Worm (Caenorhabditis elegans) whole organism, L1 larva: ENCODE measurements around the gene ttc-4.
A peak's percentile ranks its signal among the peaks of the same experiment; 100 is the strongest.

Experiments used
- C04F5.9 ChIP-seq: sonication (generic microtip); optimal IDR thresholded peaks from 2 replicates; lab custom pipeline; 2016; ENCODE audit warnings: missing genetic modification characterization, missing compliant biosample characterization
- C16A3.4 ChIP-seq: fragments of 150-350 bp; optimal IDR thresholded peaks from 2 replicates; lab custom pipeline; 2014; ENCODE audit warnings: missing biosample characterization, missing genetic modification characterization
- F16B12.6 ChIP-seq: fragments of 150-350 bp; optimal IDR thresholded peaks from 2 replicates; lab custom pipeline; 2014; ENCODE audit warnings: missing biosample characterization, missing genetic modification characterization
- alr-1 ChIP-seq: fragments of 200-800 bp; sonication (Bioruptor generic); optimal IDR thresholded peaks from 2 replicates; lab custom pipeline; 2018; ENCODE audit warnings: borderline replicate concordance, mild to moderate bottlenecking, missing genetic modification characterization, missing compliant biosample characterization
- ama-1 ChIP-seq: fragments of 150-350 bp; optimal IDR thresholded peaks from 2 replicates; lab custom pipeline; 2014
- ceh-8 ChIP-seq: fragments of 200-800 bp; sonication (Bioruptor generic); optimal IDR thresholded peaks from 2 replicates; lab custom pipeline; 2018; ENCODE audit warnings: mild to moderate bottlenecking, missing genetic modification characterization, moderate library complexity, missing compliant biosample characterization
- ceh-82 ChIP-seq, 3 experiments: fragments of 150-350 bp in 1 of 3; sonication (generic microtip) in 2 of 3; optimal IDR thresholded peaks; 2 replicates each; lab custom pipeline; 2014 to 2017; ENCODE audit warnings: missing biosample characterization in 3 of 3, missing genetic modification characterization in 3 of 3
- ceh-88 ChIP-seq: fragments of 200-800 bp; sonication (Bioruptor generic); IDR thresholded peaks from 2 replicates; pipeline ENCODE4 v1.3.6; 2022; ENCODE audit warnings: missing genetic modification characterization, missing compliant biosample characterization
- dpl-1 ChIP-seq, 3 experiments: fragments of 150-350 bp in 2 of 3; sonication (generic microtip) in 1 of 3; optimal IDR thresholded peaks; 2 replicates each; lab custom pipeline; 2014 to 2017; ENCODE audit warnings: missing biosample characterization in 3 of 3, missing genetic modification characterization in 3 of 3, missing genetic modification reagents in 3 of 3
- dsc-1 ChIP-seq: sonication (generic microtip); optimal IDR thresholded peaks from 2 replicates; lab custom pipeline; 2016; ENCODE audit warnings: mild to moderate bottlenecking, missing genetic modification characterization, missing compliant biosample characterization
- efl-3 ChIP-seq: fragments of 200-800 bp; sonication (Bioruptor generic); optimal IDR thresholded peaks from 2 replicates; lab custom pipeline; 2018; ENCODE audit warnings: mild to moderate bottlenecking, missing genetic modification characterization, missing compliant biosample characterization
- elt-2 ChIP-seq: sonication (generic microtip); optimal IDR thresholded peaks from 2 replicates; lab custom pipeline; 2016; ENCODE audit warnings: missing genetic modification characterization, mild to moderate bottlenecking, inconsistent platforms, missing compliant biosample characterization, missing genetic modification reagents
- elt-3 ChIP-seq, 6 experiments: fragments of 150-350 bp in 1 of 6; sonication (generic microtip); optimal IDR thresholded peaks; 2 replicates each; lab custom pipeline; 2017 to 2018; ENCODE audit warnings: missing biosample characterization in 6 of 6, missing genetic modification characterization in 6 of 6, inconsistent platforms in 1 of 6
- fkh-10 ChIP-seq: sonication (generic microtip); optimal IDR thresholded peaks from 2 replicates; lab custom pipeline; 2017; ENCODE audit warnings: missing biosample characterization, missing genetic modification reagents, missing genetic modification characterization
- fkh-4 ChIP-seq: sonication (generic microtip); optimal IDR thresholded peaks from 2 replicates; lab custom pipeline; 2016; ENCODE audit warnings: missing compliant biosample characterization, missing genetic modification characterization, borderline replicate concordance
- grh-1 ChIP-seq: fragments of 200-800 bp; sonication (Bioruptor generic); IDR thresholded peaks from 2 replicates; pipeline ENCODE4 v1.3.6; 2022; ENCODE audit warnings: missing genetic modification reagents, missing genetic modification characterization, missing compliant biosample characterization
- hpl-2 ChIP-seq: fragments of 150-350 bp; optimal IDR thresholded peaks from 2 replicates; lab custom pipeline; 2014; ENCODE audit warnings: missing biosample characterization, missing genetic modification reagents, missing genetic modification characterization
- isw-1 ChIP-seq: fragments of 200-800 bp; sonication (Bioruptor generic); IDR thresholded peaks from 2 replicates; pipeline ENCODE4 v1.3.6; 2022; ENCODE audit warnings: missing genetic modification characterization, missing compliant biosample characterization
- jun-1 ChIP-seq: fragments of 150-350 bp; optimal IDR thresholded peaks from 2 replicates; lab custom pipeline; 2014; ENCODE audit warnings: missing biosample characterization, missing genetic modification reagents, missing genetic modification characterization
- lin-14 ChIP-seq: fragments of 200-800 bp; sonication (Bioruptor generic); optimal IDR thresholded peaks from 2 replicates; lab custom pipeline; 2018; ENCODE audit warnings: mild to moderate bottlenecking, missing genetic modification characterization, moderate library complexity, missing compliant biosample characterization
- lin-15B ChIP-seq: fragments of 150-350 bp; sonication (generic microtip); optimal IDR thresholded peaks from 3 replicates; lab custom pipeline; 2014; ENCODE audit warnings: missing biosample characterization, missing genetic modification characterization
- lin-35 ChIP-seq, 2 experiments: fragments of 150-350 bp; optimal IDR thresholded peaks; 2 replicates each; lab custom pipeline; 2014; ENCODE audit warnings: missing biosample characterization in 2 of 2, missing genetic modification characterization in 2 of 2, missing genetic modification reagents in 2 of 2
- mab-9 ChIP-seq: fragments of 200-800 bp; sonication (Bioruptor generic); IDR thresholded peaks from 2 replicates; pipeline ENCODE4 v1.3.6; 2022; ENCODE audit warnings: missing genetic modification reagents, missing genetic modification characterization, missing compliant biosample characterization
- nhr-19 ChIP-seq: fragments of 200-800 bp; sonication (Bioruptor generic); conservative IDR thresholded peaks from 2 replicates; pipeline ENCODE4 v1.3.6; 2022; ENCODE audit warnings: missing genetic modification characterization, missing compliant biosample characterization
- nhr-20 ChIP-seq: sonication (generic microtip); optimal IDR thresholded peaks from 2 replicates; lab custom pipeline; 2016; ENCODE audit warnings: mild to moderate bottlenecking, missing genetic modification characterization, missing compliant biosample characterization
- nhr-47 ChIP-seq: sonication (generic microtip); optimal IDR thresholded peaks from 2 replicates; lab custom pipeline; 2016; ENCODE audit warnings: mild to moderate bottlenecking, missing genetic modification characterization, moderate library complexity, missing compliant biosample characterization
- nhr-77 ChIP-seq: fragments of 150-350 bp; optimal IDR thresholded peaks from 2 replicates; lab custom pipeline; 2014; ENCODE audit warnings: missing biosample characterization, missing genetic modification characterization
- nhr-84 ChIP-seq: sonication (generic microtip); optimal IDR thresholded peaks from 2 replicates; lab custom pipeline; 2017; ENCODE audit warnings: missing biosample characterization, missing genetic modification characterization
- pag-3 ChIP-seq: sonication (generic microtip); optimal IDR thresholded peaks from 2 replicates; lab custom pipeline; 2017; ENCODE audit warnings: missing genetic modification characterization, mild to moderate bottlenecking, missing compliant biosample characterization, antibody characterized with exemption, borderline replicate concordance; ENCODE audit not compliant: insufficient read depth
- pqm-1 ChIP-seq: sonication (generic microtip); optimal IDR thresholded peaks from 3 replicates; lab custom pipeline; 2017; ENCODE audit warnings: missing biosample characterization, missing genetic modification characterization
- skn-1 ChIP-seq: fragments of 150-350 bp; optimal IDR thresholded peaks from 2 replicates; lab custom pipeline; 2014; ENCODE audit warnings: missing biosample characterization, missing genetic modification characterization
- snu-23 ChIP-seq: sonication (generic microtip); optimal IDR thresholded peaks from 2 replicates; lab custom pipeline; 2016; ENCODE audit warnings: missing genetic modification characterization, missing compliant biosample characterization
- sox-4 ChIP-seq: sonication (generic microtip); optimal IDR thresholded peaks from 2 replicates; lab custom pipeline; 2016; ENCODE audit warnings: missing genetic modification characterization, missing compliant biosample characterization
- swsn-7 ChIP-seq: sonication (generic microtip); optimal IDR thresholded peaks from 2 replicates; lab custom pipeline; 2016; ENCODE audit warnings: missing genetic modification characterization, missing compliant biosample characterization
- tbx-2 ChIP-seq: sonication (generic microtip); optimal IDR thresholded peaks from 2 replicates; lab custom pipeline; 2016; ENCODE audit warnings: missing genetic modification characterization, missing compliant biosample characterization
- tlp-1 ChIP-seq: fragments of 150-350 bp; optimal IDR thresholded peaks from 2 replicates; lab custom pipeline; 2014; ENCODE audit warnings: missing biosample characterization, missing genetic modification characterization
- unc-98 ChIP-seq: fragments of 200-800 bp; sonication (Bioruptor generic); IDR thresholded peaks from 2 replicates; pipeline ENCODE4 v1.3.6; 2022; ENCODE audit warnings: missing genetic modification characterization, missing compliant biosample characterization
- vab-15 ChIP-seq: sonication (generic microtip); optimal IDR thresholded peaks from 2 replicates; lab custom pipeline; 2017; ENCODE audit warnings: missing genotype, mild to moderate bottlenecking, missing genetic modification characterization, missing compliant biosample characterization
- zag-1 ChIP-seq: fragments of 150-350 bp; optimal IDR thresholded peaks from 2 replicates; lab custom pipeline; 2014; ENCODE audit warnings: missing biosample characterization, missing genetic modification characterization
- zip-4 ChIP-seq: fragments of 200-800 bp; sonication (Bioruptor generic); optimal IDR thresholded peaks from 2 replicates; lab custom pipeline; 2018; ENCODE audit warnings: mild to moderate bottlenecking, missing genetic modification characterization, moderate library complexity, missing compliant biosample characterization
- ztf-11 ChIP-seq, 2 experiments: sonication (generic microtip); optimal IDR thresholded peaks; 2 replicates each; lab custom pipeline; 2016 to 2017; ENCODE audit warnings: missing genetic modification characterization in 2 of 2, missing biosample characterization in 1 of 2, missing compliant biosample characterization in 1 of 2
- ztf-4 ChIP-seq: fragments of 150-350 bp; optimal IDR thresholded peaks from 2 replicates; lab custom pipeline; 2014; ENCODE audit warnings: missing biosample characterization, missing genetic modification characterization

ttc-4 gene

ce11 chrII:5585788-5586187 is 8.7 kb upstream of the ttc-4 start, which contains the start of gene lys-8:
lys-8 (plus strand) TSS chrII:5586178.
- TF ChIP-seq nhr-19 (GFP tag; lab: Robert Waterston, UW) (no peak), grh-1 (GFP tag; lab: Robert Waterston, UW) (no peak), sox-4 (no peak), lin-35 (GFP tag; optimal IDR thresholded peaks at IDR 0.05; lab: Kevin White, UChicago) (peak in 1 of 2 experiments; percentile 25), lin-14 (GFP tag; lab: Kevin White, UChicago) (peak; percentile 35), ceh-8 (GFP tag; lab: Kevin White, UChicago) (no peak), elt-2 (peak; percentile 99), vab-15 (tag; lab: Kevin White, UChicago) (no peak), nhr-84 (tag; lab: Kevin White, UChicago) (no peak), zip-4 (GFP tag; lab: Kevin White, UChicago) (no peak), unc-98 (no peak), nhr-20 (tag; lab: Kevin White, UChicago) (peak; percentile 28), pqm-1 (peak; percentile 92), efl-3 (GFP tag; lab: Kevin White, UChicago) (no peak), fkh-10 (no peak), F16B12.6 (tag; lab: Kevin White, UChicago) (no peak), hpl-2 (no peak), C04F5.9 (tag; lab: Kevin White, UChicago) (no peak), nhr-77 (no peak), jun-1 (tag; lab: Kevin White, UChicago) (peak; percentile 13), dpl-1 (GFP tag; optimal IDR thresholded peaks at IDR 0.05; lab: Kevin White, UChicago) (no peak), tlp-1 (peak; percentile 89), alr-1 (tag; lab: Kevin White, UChicago) (no peak)
- TF ChIP-seq, all 84 proteins: peak for 7

- no peak for TF ChIP-seq jun-1 (tag; lab: Kevin White, UChicago)
- no peak for TF ChIP-seq mab-9 (GFP tag; lab: Robert Waterston, UW)
- no peak for TF ChIP-seq tbx-2 (tag; lab: Kevin White, UChicago)
- no peak for TF ChIP-seq fkh-4
- no peak for TF ChIP-seq elt-3 (tag; optimal IDR thresholded peaks at IDR 0.05; lab: Kevin White, UChicago)
- no peak for TF ChIP-seq nhr-77
- no peak for TF ChIP-seq ceh-88 (GFP tag; lab: Robert Waterston, UW)
- TF ChIP-seq pag-3 (tag; lab: Kevin White, UChicago) = no peak
- no peak for TF ChIP-seq ztf-11 (tag; optimal IDR thresholded peaks at IDR 0.05; lab: Kevin White, UChicago)
- TF ChIP-seq dsc-1 (tag; lab: Kevin White, UChicago) = no peak
- no peak for TF ChIP-seq C16A3.4 (tag; lab: Kevin White, UChicago)
These were observed 6.7 kb upstream of the ttc-4 start for ce11 chrII:5587794-5588193.

ce11 chrII:5589690-5590089 is 4.8 kb upstream of the ttc-4 start, which contains the start of gene C17G10.13:
C17G10.13 (minus strand) TSS chrII:5589790.
- no peak for TF ChIP-seq zag-1 (tag; lab: Kevin White, UChicago)
- no peak for TF ChIP-seq skn-1 (tag; lab: Kevin White, UChicago)
- TF ChIP-seq ama-1 = no peak
- no peak for TF ChIP-seq snu-23
- TF ChIP-seq swsn-7 (tag; lab: Kevin White, UChicago) = no peak
- TF ChIP-seq sox-4 = no peak
- TF ChIP-seq isw-1 = no peak
- no peak for TF ChIP-seq fkh-4
- no peak for TF ChIP-seq ztf-4 (tag; lab: Kevin White, UChicago)
- TF ChIP-seq grh-1 (GFP tag; lab: Robert Waterston, UW) = no peak
- no peak for TF ChIP-seq nhr-77
- TF ChIP-seq C04F5.9 (tag; lab: Kevin White, UChicago) = no peak
- TF ChIP-seq nhr-47 (tag; lab: Kevin White, UChicago) = no peak
- no peak for TF ChIP-seq F16B12.6 (tag; lab: Kevin White, UChicago)
- no peak for TF ChIP-seq tlp-1
- TF ChIP-seq unc-98 = no peak
- TF ChIP-seq nhr-20 (tag; lab: Kevin White, UChicago) = no peak
- no peak for TF ChIP-seq ceh-82 (tag; optimal IDR thresholded peaks at IDR 0.05; lab: Kevin White, UChicago)
- TF ChIP-seq dsc-1 (tag; lab: Kevin White, UChicago) = no peak
- TF ChIP-seq lin-15B (tag; lab: Kevin White, UChicago) = no peak
